Worm (Caenorhabditis elegans): Measurements from ENCODE around the gene K02F6.3.

DNA sequence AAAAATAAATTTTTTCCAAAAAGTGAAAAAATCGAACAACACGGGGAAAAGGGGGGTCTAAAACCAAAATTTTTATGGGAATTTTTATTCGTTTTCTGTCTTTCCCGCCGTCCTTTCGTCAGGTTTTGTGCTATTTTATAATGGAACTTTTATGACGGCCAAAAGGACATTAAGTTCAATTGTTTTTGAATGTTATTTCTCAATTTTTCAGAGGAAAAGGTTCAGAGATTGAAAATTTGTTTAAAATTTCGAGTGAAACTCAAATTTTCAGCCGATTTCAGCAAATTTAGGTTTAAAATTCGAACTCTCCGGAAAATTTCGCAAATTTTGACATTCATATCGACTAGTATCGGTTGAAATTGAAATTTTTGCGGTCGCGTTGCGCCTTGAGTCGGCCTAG is 17.9 kb downstream of the K02F6.3 start, which contains the start of gene nep-18:
- TF ChIP-seq skn-1 (tag; optimal IDR thresholded peaks at IDR 0.05): no peak
- no peak for TF ChIP-seq ztf-4 (tag; optimal IDR thresholded peaks at IDR 0.05)
- no peak for TF ChIP-seq nhr-23 (tag; optimal IDR thresholded peaks at IDR 0.05)
- TF ChIP-seq egl-27 (tag; optimal IDR thresholded peaks at IDR 0.05): no peak
- no peak for TF ChIP-seq sma-3 (GFP tag; optimal IDR thresholded peaks at IDR 0.05)
- TF ChIP-seq nhr-25 (tag; optimal IDR thresholded peaks at IDR 0.05): no peak
- no peak for TF ChIP-seq R02D3.7 (tag; optimal IDR thresholded peaks at IDR 0.05)
- no peak for TF ChIP-seq nhr-6 (tag; optimal IDR thresholded peaks at IDR 0.05)
- TF ChIP-seq unc-62 (GFP tag; optimal IDR thresholded peaks at IDR 0.05): no peak
- TF ChIP-seq nhr-237 (tag; optimal IDR thresholded peaks at IDR 0.05): no peak
- TF ChIP-seq ama-1 (optimal IDR thresholded peaks at IDR 0.05): no peak
- no peak for TF ChIP-seq elt-1 (tag; optimal IDR thresholded peaks at IDR 0.05)
- TF ChIP-seq nhr-129 (tag; optimal IDR thresholded peaks at IDR 0.05): no peak
- TF ChIP-seq F13H6.1 (tag; optimal IDR thresholded peaks at IDR 0.05): no peak
